Worm (Caenorhabditis elegans): Measurements from ENCODE around the gene hpl-1.

The hpl-1 gene

ce11 chrX:13286533-13286932 is 41.3 kb downstream of the hpl-1 start, which contains the start of gene R04D3.2:
TSS of gene R04D3.2 (minus strand) at chrX:13286633.
- TF ChIP-seq nhr-28 (tag; optimal IDR thresholded peaks at IDR 0.05) (no peak), fkh-10 (GFP tag; optimal IDR thresholded peaks at IDR 0.05) (no peak), egl-27 (tag; optimal IDR thresholded peaks at IDR 0.05) (no peak), nhr-237 (tag; optimal IDR thresholded peaks at IDR 0.05) (no peak), hmg-11 (tag; optimal IDR thresholded peaks at IDR 0.05) (no peak), nhr-43 (tag; optimal IDR thresholded peaks at IDR 0.05; ENCODE audit: poor library complexity, severe bottlenecking) (no peak), fos-1 (tag; optimal IDR thresholded peaks at IDR 0.05) (no peak)

- TF ChIP-seq R02D3.7 (tag; optimal IDR thresholded peaks at IDR 0.05) = no peak
- no peak for TF ChIP-seq elt-3 (tag; optimal IDR thresholded peaks at IDR 0.05)
- no peak for TF ChIP-seq pqm-1 (tag; optimal IDR thresholded peaks at IDR 0.05)
- no peak for TF ChIP-seq nhr-25 (tag; optimal IDR thresholded peaks at IDR 0.05)
- TF ChIP-seq ceh-82 (tag; optimal IDR thresholded peaks at IDR 0.05) = no peak
- TF ChIP-seq ZK546.5 (tag; optimal IDR thresholded peaks at IDR 0.05) = no peak
- no peak for TF ChIP-seq nhr-67 (tag; optimal IDR thresholded peaks at IDR 0.05)
- no peak for TF ChIP-seq lin-15B (tag; optimal IDR thresholded peaks at IDR 0.05)
- TF ChIP-seq nhr-76 (tag; optimal IDR thresholded peaks at IDR 0.05) = no peak
Measured at ce11 chrX:13288715-13289114, 43.5 kb downstream of the hpl-1 start, which contains the start of gene R04D3.4. TSS of gene R04D3.4 (minus strand) at chrX:13288815.

- no peak for TF ChIP-seq nhr-76 (tag; optimal IDR thresholded peaks at IDR 0.05)
- no peak for TF ChIP-seq nhr-28 (tag; optimal IDR thresholded peaks at IDR 0.05)
- TF ChIP-seq nhr-67 (tag; optimal IDR thresholded peaks at IDR 0.05) = no peak
- TF ChIP-seq ztf-11 (tag; optimal IDR thresholded peaks at IDR 0.05) = no peak
- TF ChIP-seq eor-1 (tag; optimal IDR thresholded peaks at IDR 0.05) = no peak
- TF ChIP-seq daf-12 (tag; optimal IDR thresholded peaks at IDR 0.05) = no peak
- no peak for TF ChIP-seq mml-1 (tag; optimal IDR thresholded peaks at IDR 0.05)
Measured at ce11 chrX:13290531-13290930, 45.3 kb downstream of the hpl-1 start, which contains the start of gene R04D3.3. TSS of gene R04D3.3 (minus strand) at chrX:13290631.

ce11 chrX:13291506-13291905 is 46.3 kb downstream of the hpl-1 start, which contains the start of gene srd-38:
TSS of gene srd-38 (plus strand) at chrX:13291806.
- TF ChIP-seq R02D3.7 (tag; optimal IDR thresholded peaks at IDR 0.05) (no peak), ztf-4 (tag; optimal IDR thresholded peaks at IDR 0.05) (no peak), unc-39 (tag; optimal IDR thresholded peaks at IDR 0.05) (no peak), lin-15B (tag; optimal IDR thresholded peaks at IDR 0.05) (no peak), nhr-12 (tag; optimal IDR thresholded peaks at IDR 0.05) (no peak), sea-2 (GFP tag; optimal IDR thresholded peaks at IDR 0.05) (no peak), nhr-28 (tag; optimal IDR thresholded peaks at IDR 0.05) (no peak), mdl-1 (tag; optimal IDR thresholded peaks at IDR 0.05) (no peak)

- TF ChIP-seq lin-39 (tag; optimal IDR thresholded peaks at IDR 0.05) (no peak), nhr-76 (tag; optimal IDR thresholded peaks at IDR 0.05) (no peak), ceh-28 (tag; optimal IDR thresholded peaks at IDR 0.05) (no peak), lin-15B (tag; optimal IDR thresholded peaks at IDR 0.05) (no peak), fos-1 (tag; optimal IDR thresholded peaks at IDR 0.05) (no peak), zag-1 (tag; optimal IDR thresholded peaks at IDR 0.05) (no peak), jun-1 (tag; optimal IDR thresholded peaks at IDR 0.05) (no peak)
Measured at ce11 chrX:13293023-13293422, 47.8 kb downstream of the hpl-1 start.

- TF ChIP-seq nhr-43 (tag; optimal IDR thresholded peaks at IDR 0.05; ENCODE audit: poor library complexity, severe bottlenecking) = no peak
- no peak for TF ChIP-seq eor-1 (tag; optimal IDR thresholded peaks at IDR 0.05)
- no peak for TF ChIP-seq ama-1 (optimal IDR thresholded peaks at IDR 0.05)
- no peak for TF ChIP-seq nhr-237 (tag; optimal IDR thresholded peaks at IDR 0.05)
- no peak for TF ChIP-seq snpc-4 (tag; optimal IDR thresholded peaks at IDR 0.05)
- no peak for TF ChIP-seq ztf-4 (tag; optimal IDR thresholded peaks at IDR 0.05)
- no peak for TF ChIP-seq nhr-28 (tag; optimal IDR thresholded peaks at IDR 0.05)
- TF ChIP-seq skn-1 (tag; optimal IDR thresholded peaks at IDR 0.05) = no peak
- no peak for TF ChIP-seq ztf-11 (tag; optimal IDR thresholded peaks at IDR 0.05)
- TF ChIP-seq nhr-23 (tag; optimal IDR thresholded peaks at IDR 0.05) = no peak
Measured at ce11 chrX:13294669-13295068, 49.5 kb downstream of the hpl-1 start, which contains the start of gene srd-36. TSS of gene srd-36 (minus strand) at chrX:13294769.
